Worm (Caenorhabditis elegans) whole organism, L2 larva: ENCODE data around the gene ire-1.

ENCODE experiments used
- ceh-82 ChIP-seq: fragments of 150-350 bp; optimal IDR thresholded peaks from 2 replicates; lab custom pipeline; 2014; ENCODE audit warnings: missing biosample characterization, missing genetic modification characterization
- elt-1 ChIP-seq: fragments of 150-350 bp; optimal IDR thresholded peaks from 2 replicates; lab custom pipeline; 2014; ENCODE audit warnings: missing biosample characterization, missing genetic modification characterization
- lin-13 ChIP-seq: fragments of 150-350 bp; optimal IDR thresholded peaks from 2 replicates; lab custom pipeline; 2014; ENCODE audit warnings: missing biosample characterization, missing genetic modification reagents, missing genetic modification characterization
- lin-39 ChIP-seq: fragments of 150-350 bp; optimal IDR thresholded peaks from 2 replicates; lab custom pipeline; 2014; ENCODE audit warnings: missing biosample characterization, missing genetic modification reagents, missing genetic modification characterization
- lsy-2 ChIP-seq, 2 experiments: fragments of 150-350 bp in 1 of 2; sonication (generic microtip) in 1 of 2; optimal IDR thresholded peaks; 2 replicates each; lab custom pipeline; 2014 to 2017; ENCODE audit warnings: missing biosample characterization in 2 of 2, missing genetic modification characterization in 2 of 2
- mbf-1 ChIP-seq: sonication (generic microtip); optimal IDR thresholded peaks from 2 replicates; lab custom pipeline; 2017; ENCODE audit warnings: missing biosample characterization, missing genetic modification characterization
- nhr-23 ChIP-seq: fragments of 150-350 bp; optimal IDR thresholded peaks from 2 replicates; lab custom pipeline; 2014; ENCODE audit warnings: missing biosample characterization, missing genetic modification reagents, missing genetic modification characterization
- unc-62 ChIP-seq: fragments of 150-350 bp; optimal IDR thresholded peaks from 2 replicates; lab custom pipeline; 2014; ENCODE audit warnings: missing biosample characterization, missing genetic modification reagents, missing genetic modification characterization

ce11 chrII:8124867-8125266, at the start of gene ire-1:
- TF ChIP-seq elt-1, result no peak
- TF ChIP-seq lsy-2 (tag; optimal IDR thresholded peaks at IDR 0.05; lab: Kevin White, UChicago), result peak; percentile 93 to 99
- no peak for TF ChIP-seq mbf-1 (tag; lab: Kevin White, UChicago)
- no peak for TF ChIP-seq nhr-23 (tag; lab: Kevin White, UChicago)
- no peak for TF ChIP-seq unc-62
- TF ChIP-seq ceh-82 (tag; lab: Kevin White, UChicago), result no peak
- TF ChIP-seq lin-39 (tag; lab: Kevin White, UChicago), result no peak
- TF ChIP-seq lin-13, result peak; percentile 47
